Fruit fly (Drosophila melanogaster) whole organism, embryonic: ENCODE results near the gene CG7512.

ENCODE experiments used
- Abd-B ChIP-seq: fragments of 200-800 bp; sonication (Bioruptor generic); optimal IDR thresholded peaks from 2 replicates; lab custom pipeline; 2018; ENCODE audit warnings: missing biosample characterization, mild to moderate bottlenecking, missing genetic modification characterization, moderate library complexity
- Ada2b ChIP-seq: fragments of 200-800 bp; sonication (Bioruptor generic); IDR thresholded peaks from 2 replicates; pipeline ENCODE4 v1.3.6; 2022; ENCODE audit warnings: missing biosample characterization, missing genetic modification characterization
- Awh ChIP-seq: fragments of 200-800 bp; sonication (Bioruptor generic); IDR thresholded peaks from 2 replicates; pipeline ENCODE4, ENCODE4 v1.3.6; 2022; ENCODE audit warnings: missing biosample characterization, missing genetic modification characterization
- CG15073 ChIP-seq: fragments of 200-800 bp; sonication (Bioruptor generic); optimal IDR thresholded peaks from 2 replicates; lab custom pipeline; 2016; ENCODE audit warnings: missing biosample characterization, missing genetic modification characterization
- CG18262 ChIP-seq: fragments of 200-800 bp; optimal IDR thresholded peaks from 3 replicates; lab custom pipeline; 2019; ENCODE audit warnings: missing biosample characterization, mild to moderate bottlenecking, missing genetic modification characterization, moderate library complexity
- CG31388 ChIP-seq: fragments of 200-800 bp; sonication (Bioruptor generic); optimal IDR thresholded peaks from 2 replicates; lab custom pipeline; 2016; ENCODE audit warnings: missing biosample characterization, missing genetic modification characterization
- CG33557 ChIP-seq: fragments of 200-800 bp; sonication (Bioruptor generic); optimal IDR thresholded peaks from 2 replicates; lab custom pipeline; 2019; ENCODE audit warnings: missing biosample characterization, mild to moderate bottlenecking, missing genetic modification characterization, moderate library complexity
- Dp ChIP-seq: fragments of 200-800 bp; sonication (Bioruptor generic); optimal IDR thresholded peaks from 2 replicates; lab custom pipeline; 2018; ENCODE audit warnings: missing biosample characterization, mild to moderate bottlenecking, missing genetic modification characterization, moderate library complexity
- Trl ChIP-seq, 3 experiments: fragments of >200 bp in 2 of 3; fragments of 200-800 bp in 1 of 3; sonication (Bioruptor generic) in 1 of 3; optimal IDR thresholded peaks; 2 replicates in 1 of 3; 3 replicates in 2 of 3; lab custom pipeline; 2016 to 2017; ENCODE audit warnings: missing biosample characterization in 1 of 3, missing genetic modification characterization in 1 of 3
- crol ChIP-seq: fragments of 200-800 bp; sonication (Bioruptor generic); IDR thresholded peaks from 2 replicates; pipeline ENCODE4 v1.3.6; 2022; ENCODE audit warnings: missing biosample characterization, missing genetic modification characterization
- hb ChIP-seq: fragments of 200-800 bp; sonication (Bioruptor generic); IDR thresholded peaks from 3 replicates; pipeline ENCODE4 v1.3.6; 2022; ENCODE audit warnings: missing biosample characterization, missing genetic modification characterization; ENCODE audit not compliant: partially characterized antibody
- sug ChIP-seq: fragments of 200-800 bp; optimal IDR thresholded peaks from 2 replicates; lab custom pipeline; 2019; ENCODE audit warnings: missing biosample characterization, mild to moderate bottlenecking, missing genetic modification characterization, moderate library complexity

- no peak for TF ChIP-seq CG15073
- peak; percentile 61 for TF ChIP-seq sug (tag; lab: Kevin White, UChicago)
- TF ChIP-seq Dp (GFP tag; lab: Kevin White, UChicago), result no peak
- TF ChIP-seq CG31388 (GFP tag; lab: Kevin White, UChicago), result no peak
- no peak for TF ChIP-seq hb
- TF ChIP-seq Ada2b (GFP tag; lab: Robert Waterston, UW), result no peak
- no peak for TF ChIP-seq Trl (optimal IDR thresholded peaks at IDR 0.05; lab: Kevin White, UChicago)
- TF ChIP-seq Trl (GFP tag; optimal IDR thresholded peaks at IDR 0.05; lab: Kevin White, UChicago), result no peak
- no peak for TF ChIP-seq Abd-B (GFP tag; lab: Kevin White, UChicago)
- TF ChIP-seq Awh (GFP tag; lab: Robert Waterston, UW), result no peak
- TF ChIP-seq CG33557 (GFP tag; lab: Kevin White, UChicago), result no peak
- no peak for TF ChIP-seq crol (GFP tag; lab: Robert Waterston, UW)
- no peak for TF ChIP-seq CG18262 (tag; lab: Kevin White, UChicago)
Measured at dm6 chr3L:11528397-11528923, 15.0 kb downstream of the CG7512 start.
